Worm (Caenorhabditis elegans): ENCODE results near the gene R11D1.10.
A peak's percentile ranks its signal among the peaks of the same experiment; 100 is the strongest.

ce11 chrV:12727104-12727637, 2.1 kb upstream of the R11D1.10 start, which contains the start of gene R11D1.13:
- TF ChIP-seq nhr-77 (tag; optimal IDR thresholded peaks at IDR 0.05), result no peak
- no peak for TF ChIP-seq pqm-1 (tag; optimal IDR thresholded peaks at IDR 0.05)
- no peak for TF ChIP-seq R02D3.7 (tag; optimal IDR thresholded peaks at IDR 0.05)
- no peak for TF ChIP-seq lin-39 (tag; optimal IDR thresholded peaks at IDR 0.05)
- TF ChIP-seq unc-62 (GFP tag; optimal IDR thresholded peaks at IDR 0.05 in 1 of 2), result no peak
- no peak for TF ChIP-seq unc-62 (tag; optimal IDR thresholded peaks at IDR 0.05)
- TF ChIP-seq zag-1 (tag; optimal IDR thresholded peaks at IDR 0.05), result no peak
- peak; percentile 31; the same call in 1 of the 2 replicates for TF ChIP-seq Y48G9A.11 (GFP tag; IDR thresholded peaks at IDR 0.05)
- no peak for TF ChIP-seq nhr-11 (tag; optimal IDR thresholded peaks at IDR 0.05)
- TF ChIP-seq egl-27 (tag; optimal IDR thresholded peaks at IDR 0.05), result no peak
- no peak for TF ChIP-seq hlh-30 (tag; optimal IDR thresholded peaks at IDR 0.05; ENCODE audit: insufficient read depth)
- TF ChIP-seq duxl-1 (tag; optimal IDR thresholded peaks at IDR 0.05; ENCODE audit: poor library complexity), result no peak

Measured in whole organism, L4 larva.